Worm (Caenorhabditis elegans) whole organism, L3 larva: ENCODE data around the gene hmgs-1.
A peak's percentile ranks its signal among the peaks of the same experiment; 100 is the strongest.
"Not testable (repeated sequence)": the region's sequence is repeated elsewhere in the genome, so short reads cannot be mapped to it uniquely, and the experiment has no call there.

Source experiments
- ZK546.5 ChIP-seq: sonication (generic microtip); optimal IDR thresholded peaks from 2 replicates; lab custom pipeline; 2017; ENCODE audit warnings: missing biosample characterization, missing genetic modification characterization
- aly-2 ChIP-seq: fragments of 150-350 bp; optimal IDR thresholded peaks from 2 replicates; lab custom pipeline; 2014; ENCODE audit warnings: missing biosample characterization, missing genetic modification characterization
- daf-12 ChIP-seq: fragments of 150-350 bp; optimal IDR thresholded peaks from 2 replicates; lab custom pipeline; 2014; ENCODE audit warnings: missing biosample characterization, missing genetic modification reagents, missing genetic modification characterization
- egl-27 ChIP-seq: sonication (generic microtip); optimal IDR thresholded peaks from 4 replicates; lab custom pipeline; 2017; ENCODE audit warnings: missing biosample characterization, missing genetic modification reagents, missing genetic modification characterization
- elt-2 ChIP-seq: sonication (generic microtip); optimal IDR thresholded peaks from 2 replicates; lab custom pipeline; 2016; ENCODE audit warnings: missing genetic modification reagents, mild to moderate bottlenecking, missing genetic modification characterization, missing compliant biosample characterization
- elt-3 ChIP-seq, 3 experiments: fragments of 150-350 bp in 1 of 3; sonication (generic microtip) in 2 of 3; optimal IDR thresholded peaks; 2 replicates in 2 of 3; 4 replicates in 1 of 3; lab custom pipeline; 2014 to 2017; ENCODE audit warnings: missing biosample characterization in 3 of 3, missing genetic modification characterization in 3 of 3
- eor-1 ChIP-seq, 2 experiments: fragments of 150-350 bp; optimal IDR thresholded peaks; 2 replicates each; lab custom pipeline; 2014 to 2018; ENCODE audit warnings: missing biosample characterization in 2 of 2, missing genetic modification characterization in 2 of 2
- fkh-10 ChIP-seq: sonication (generic microtip); optimal IDR thresholded peaks from 2 replicates; lab custom pipeline; 2017; ENCODE audit warnings: missing biosample characterization, missing genetic modification reagents, missing genetic modification characterization
- hmg-11 ChIP-seq: sonication (generic microtip); optimal IDR thresholded peaks from 2 replicates; lab custom pipeline; 2016; ENCODE audit warnings: missing genetic modification characterization, missing compliant biosample characterization
- jun-1 ChIP-seq: fragments of 150-350 bp; optimal IDR thresholded peaks from 2 replicates; lab custom pipeline; 2014; ENCODE audit warnings: missing biosample characterization, missing genetic modification reagents, missing genetic modification characterization
- lin-39 ChIP-seq: fragments of 150-350 bp; optimal IDR thresholded peaks from 2 replicates; lab custom pipeline; 2018; ENCODE audit warnings: missing biosample characterization, missing genetic modification reagents, missing genetic modification characterization
- lsy-12 ChIP-seq: sonication (generic microtip); optimal IDR thresholded peaks from 2 replicates; lab custom pipeline; 2016; ENCODE audit warnings: mild to moderate bottlenecking, missing genetic modification characterization, missing compliant biosample characterization
- mml-1 ChIP-seq: fragments of 150-350 bp; sonication (generic microtip); optimal IDR thresholded peaks from 3 replicates; lab custom pipeline; 2014; ENCODE audit warnings: missing biosample characterization, missing genetic modification characterization
- nhr-11 ChIP-seq: fragments of 150-350 bp; optimal IDR thresholded peaks from 2 replicates; lab custom pipeline; 2014; ENCODE audit warnings: missing biosample characterization, missing genetic modification characterization
- nhr-12 ChIP-seq: fragments of 150-350 bp; optimal IDR thresholded peaks from 2 replicates; lab custom pipeline; 2014; ENCODE audit warnings: missing biosample characterization, missing genetic modification characterization
- nhr-23 ChIP-seq: fragments of 150-350 bp; optimal IDR thresholded peaks from 2 replicates; lab custom pipeline; 2014; ENCODE audit warnings: missing biosample characterization, missing genetic modification reagents, missing genetic modification characterization
- nhr-237 ChIP-seq: fragments of 150-350 bp; optimal IDR thresholded peaks from 2 replicates; lab custom pipeline; 2014; ENCODE audit warnings: missing biosample characterization, missing genetic modification characterization
- nhr-25 ChIP-seq: sonication (generic microtip); optimal IDR thresholded peaks from 2 replicates; lab custom pipeline; 2017; ENCODE audit warnings: missing biosample characterization, missing genetic modification characterization
- nhr-28 ChIP-seq: fragments of 150-350 bp; optimal IDR thresholded peaks from 2 replicates; lab custom pipeline; 2014; ENCODE audit warnings: missing biosample characterization, missing genetic modification characterization
- nhr-43 ChIP-seq: sonication (generic microtip); optimal IDR thresholded peaks from 2 replicates; lab custom pipeline; 2016; ENCODE audit warnings: mild to moderate bottlenecking, missing genetic modification characterization, missing compliant biosample characterization; ENCODE audit not compliant: poor library complexity, severe bottlenecking
- nhr-67 ChIP-seq: fragments of 150-350 bp; optimal IDR thresholded peaks from 2 replicates; lab custom pipeline; 2014; ENCODE audit warnings: missing biosample characterization, missing genetic modification characterization
- nhr-76 ChIP-seq: fragments of 150-350 bp; sonication (generic microtip); optimal IDR thresholded peaks from 5 replicates; lab custom pipeline; 2014; ENCODE audit warnings: missing biosample characterization, missing genetic modification characterization
- nhr-77 ChIP-seq: fragments of 150-350 bp; optimal IDR thresholded peaks from 2 replicates; lab custom pipeline; 2014; ENCODE audit warnings: missing biosample characterization, missing genetic modification characterization
- pha-4 ChIP-seq: fragments of 150-350 bp; optimal IDR thresholded peaks from 2 replicates; lab custom pipeline; 2014; ENCODE audit warnings: missing biosample characterization, missing genetic modification reagents, missing genetic modification characterization
- pqm-1 ChIP-seq: fragments of 150-350 bp; optimal IDR thresholded peaks from 2 replicates; lab custom pipeline; 2017; ENCODE audit warnings: missing biosample characterization, missing genetic modification characterization, inconsistent platforms
- skn-1 ChIP-seq: fragments of 150-350 bp; optimal IDR thresholded peaks from 2 replicates; lab custom pipeline; 2014; ENCODE audit warnings: missing biosample characterization, missing genetic modification characterization
- tbx-2 ChIP-seq: sonication (generic microtip); optimal IDR thresholded peaks from 2 replicates; lab custom pipeline; 2016; ENCODE audit warnings: mild to moderate bottlenecking, missing genetic modification characterization, missing compliant biosample characterization
- unc-62 ChIP-seq: fragments of 150-350 bp; sonication (generic microtip); optimal IDR thresholded peaks from 4 replicates; lab custom pipeline; 2014; ENCODE audit warnings: missing biosample characterization, missing genetic modification reagents, missing genetic modification characterization
- zag-1 ChIP-seq: fragments of 150-350 bp; optimal IDR thresholded peaks from 2 replicates; lab custom pipeline; 2014; ENCODE audit warnings: missing biosample characterization, missing genetic modification characterization
- ztf-11 ChIP-seq: fragments of 150-350 bp; optimal IDR thresholded peaks from 2 replicates; lab custom pipeline; 2014; ENCODE audit warnings: missing biosample characterization, missing genetic modification characterization
- ztf-4 ChIP-seq: fragments of 150-350 bp; optimal IDR thresholded peaks from 2 replicates; lab custom pipeline; 2014; ENCODE audit warnings: missing biosample characterization, missing genetic modification characterization

hmgs-1 gene

DNA sequence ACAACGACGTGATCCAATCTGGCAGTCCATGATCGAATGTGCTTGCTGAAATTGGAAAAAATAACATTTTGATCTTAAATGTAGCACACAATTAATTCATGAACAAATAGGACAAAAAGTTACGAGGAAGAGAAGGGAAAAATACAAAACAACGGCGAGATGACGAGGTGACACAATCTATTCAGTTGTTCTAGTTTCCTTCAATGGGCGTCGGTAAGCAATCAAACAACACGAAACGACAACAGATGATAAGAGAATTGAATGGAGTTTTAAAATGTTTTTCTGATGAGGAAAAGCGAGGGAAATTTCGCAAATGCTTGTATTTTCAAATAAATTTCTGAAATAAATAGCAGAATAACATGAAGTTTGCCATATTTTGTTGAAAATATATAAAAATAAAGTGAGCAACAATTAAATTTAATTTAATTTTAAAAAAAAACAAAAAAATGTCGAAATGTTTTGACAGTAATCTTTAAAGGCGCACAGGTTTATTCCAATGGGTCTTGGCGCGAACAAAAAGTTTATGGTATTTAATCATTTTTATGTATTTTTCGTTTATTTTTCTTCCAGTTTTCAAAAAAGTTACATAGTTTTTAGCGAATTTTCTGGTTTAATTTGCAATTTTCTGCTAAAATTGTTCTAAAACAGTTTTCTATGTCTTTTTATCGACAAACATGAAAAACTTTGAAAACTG is 18.2 kb downstream of the hmgs-1 start, which contains the start of gene C14C11.7:
TSS of gene C14C11.7 (minus strand) at position 51 of the 694 bp plus-strand sequence.
- no peak for TF ChIP-seq nhr-28 (tag; lab: Kevin White, UChicago)
- no peak for TF ChIP-seq unc-62 (GFP tag; lab: Kevin White, UChicago)
- no peak for TF ChIP-seq ztf-4 (tag; lab: Kevin White, UChicago)
- no peak for TF ChIP-seq nhr-76 (tag; lab: Kevin White, UChicago)

DNA sequence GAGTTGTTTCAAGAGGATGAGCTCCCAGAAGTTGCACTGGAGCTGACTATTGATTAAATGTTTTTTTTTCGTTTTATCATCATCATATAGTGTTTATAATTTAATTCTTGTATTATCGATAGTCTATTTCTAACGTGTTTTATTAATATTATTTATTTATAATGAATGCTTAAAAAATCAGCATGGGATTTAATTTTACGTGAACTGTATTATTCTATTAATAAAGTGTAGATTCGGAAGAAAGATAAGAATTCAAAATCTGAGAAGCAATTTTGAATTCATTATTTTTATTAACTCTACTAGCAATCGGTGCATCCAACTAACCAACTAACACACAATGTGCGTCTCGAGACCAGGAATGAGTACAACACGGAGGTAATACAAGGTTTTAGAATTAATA is 21.1 kb downstream of the hmgs-1 start, which contains the start of gene C14C11.1:
TSS of gene C14C11.1 (plus strand) at position 301 of the 400 bp plus-strand sequence.
- not testable (repeated sequence) for TF ChIP-seq fkh-10 (GFP tag; lab: Kevin White, UChicago); daf-12; nhr-23 (tag; lab: Kevin White, UChicago)

DNA sequence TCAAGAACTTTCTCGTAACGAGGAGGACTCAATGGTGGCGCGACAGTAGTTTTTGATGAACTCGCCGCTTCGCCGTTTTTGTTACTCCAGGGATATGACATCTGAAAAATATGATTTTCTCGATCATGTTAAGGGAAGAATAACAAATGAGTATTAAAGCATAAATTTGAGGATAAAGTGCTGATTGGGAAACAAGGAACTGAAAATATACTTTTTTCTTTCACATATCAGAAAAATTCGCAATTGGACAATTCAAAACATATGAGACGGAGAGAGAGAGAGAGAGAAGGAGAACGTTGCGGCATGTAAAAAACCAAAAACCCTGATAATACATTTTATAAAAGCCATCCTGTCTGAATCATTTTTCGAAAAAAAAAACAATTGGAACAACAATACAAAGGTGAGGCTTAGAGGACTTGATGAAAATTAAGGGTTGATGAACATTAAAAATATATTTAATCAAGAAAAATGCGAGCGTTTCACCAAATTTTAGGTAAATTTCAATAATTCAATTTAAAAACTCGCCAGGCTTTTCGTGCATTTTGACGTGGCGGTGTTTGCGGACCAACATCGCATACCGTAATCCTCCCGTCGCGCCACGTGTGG is 23.7 kb downstream of the hmgs-1 start, which contains the start of the genes mut-14 and C14C11.2:
TSS of gene mut-14 (minus strand) at position 101 of the 606 bp plus-strand sequence.
TSS of gene C14C11.2 (plus strand) at position 556 of the 606 bp plus-strand sequence.
- TF ChIP-seq lsy-12 = no peak
- no peak for TF ChIP-seq hmg-11 (tag; lab: Kevin White, UChicago)
- TF ChIP-seq skn-1 (tag; lab: Kevin White, UChicago) = no peak
- TF ChIP-seq egl-27 (tag; lab: Kevin White, UChicago) = no peak
- TF ChIP-seq nhr-28 (tag; lab: Kevin White, UChicago) = no peak
- TF ChIP-seq fkh-10 (GFP tag; lab: Kevin White, UChicago) = no peak
- TF ChIP-seq unc-62 (GFP tag; lab: Kevin White, UChicago) = no peak
- TF ChIP-seq, all 47 proteins: peak for 0

DNA sequence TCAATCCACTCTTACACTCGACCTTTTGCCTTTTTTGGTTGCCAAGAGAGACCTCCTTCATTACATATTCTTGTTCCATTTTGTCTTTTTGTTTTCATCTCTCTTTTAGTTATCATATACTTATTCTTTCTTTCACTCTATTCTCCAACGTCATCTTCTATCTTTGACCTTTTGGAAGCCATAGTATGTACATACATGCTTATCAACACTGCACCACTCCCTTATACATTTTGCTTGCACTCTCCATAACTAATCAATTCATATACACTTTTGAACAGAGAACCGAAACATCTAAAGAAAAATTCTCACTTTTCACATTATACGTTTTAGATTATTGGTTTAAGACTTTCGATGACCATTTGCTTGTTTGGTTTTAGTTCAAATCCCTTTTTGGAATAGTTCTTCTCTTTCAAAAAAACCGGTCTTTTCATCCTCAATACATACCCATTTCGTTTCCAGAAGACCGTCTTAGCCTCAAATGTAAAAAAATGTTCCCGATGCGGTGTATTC is 30.3 kb downstream of the hmgs-1 start, which contains the start of gene hex-2:
TSS of gene hex-2 (plus strand) at position 460 of the 510 bp plus-strand sequence.
- no peak for TF ChIP-seq daf-12
- no peak for TF ChIP-seq ztf-11 (tag; lab: Kevin White, UChicago)
- no peak for TF ChIP-seq nhr-43 (tag; lab: Kevin White, UChicago)
- no peak for TF ChIP-seq fkh-10 (GFP tag; lab: Kevin White, UChicago)
- TF ChIP-seq zag-1 (tag; lab: Kevin White, UChicago) = no peak
- no peak for TF ChIP-seq aly-2 (tag; lab: Kevin White, UChicago)
- TF ChIP-seq jun-1 (tag; lab: Kevin White, UChicago) = no peak
- no peak for TF ChIP-seq nhr-237
- no peak for TF ChIP-seq nhr-28 (tag; lab: Kevin White, UChicago)
- peak; percentile 45 for TF ChIP-seq elt-2 (tag; lab: Kevin White, UChicago)
- no peak for TF ChIP-seq nhr-25 (tag; lab: Kevin White, UChicago)
- TF ChIP-seq nhr-67 (tag; lab: Kevin White, UChicago) = no peak
- peak; percentile 13 for TF ChIP-seq pha-4
- no peak for TF ChIP-seq skn-1 (tag; lab: Kevin White, UChicago)
- no peak for TF ChIP-seq eor-1 (tag; optimal IDR thresholded peaks at IDR 0.05; lab: Kevin White, UChicago)
- TF ChIP-seq pqm-1 (tag; lab: Kevin White, UChicago) = peak; percentile 56
- TF ChIP-seq nhr-11 = no peak
- no peak for TF ChIP-seq nhr-77 (tag; lab: Kevin White, UChicago)
- no peak for TF ChIP-seq hmg-11 (tag; lab: Kevin White, UChicago)
- TF ChIP-seq elt-3 (tag; optimal IDR thresholded peaks at IDR 0.05; lab: Kevin White, UChicago) = no peak

DNA sequence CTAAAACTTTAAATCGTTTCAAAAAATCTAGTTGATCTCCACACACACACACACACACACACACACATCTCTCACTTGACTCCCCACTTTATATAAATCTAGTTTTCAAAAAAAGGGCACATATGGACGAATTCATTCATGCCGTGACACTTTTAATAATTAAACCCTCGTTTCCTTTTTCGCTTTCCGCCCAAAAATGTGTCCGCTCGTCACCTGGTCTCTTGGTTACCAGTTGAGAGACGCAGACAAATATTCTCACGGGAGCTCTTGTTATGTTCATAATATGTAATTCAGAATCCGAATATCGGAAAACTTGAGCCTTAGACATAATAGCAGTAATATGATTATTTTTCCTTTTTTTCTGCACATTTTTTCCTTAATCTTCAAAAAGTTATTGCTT is 32.5 kb downstream of the hmgs-1 start:
- TF ChIP-seq tbx-2 (tag; lab: Kevin White, UChicago) = no peak
- TF ChIP-seq nhr-12 (tag; lab: Kevin White, UChicago) = no peak
- no peak for TF ChIP-seq ZK546.5 (tag; lab: Kevin White, UChicago)
- TF ChIP-seq nhr-28 (tag; lab: Kevin White, UChicago) = no peak
- TF ChIP-seq lin-39 = no peak
- TF ChIP-seq pha-4 = no peak
- TF ChIP-seq mml-1 (tag; lab: Kevin White, UChicago) = no peak
- TF ChIP-seq skn-1 (tag; lab: Kevin White, UChicago) = no peak
- no peak for TF ChIP-seq egl-27 (tag; lab: Kevin White, UChicago)
